Worm (Caenorhabditis elegans) whole organism, dauer: ENCODE results near the gene lips-1.

Experiments used
- unc-62 ChIP-seq: sonication (generic microtip); optimal IDR thresholded peaks from 2 replicates; lab custom pipeline; 2017; ENCODE audit warnings: missing biosample characterization, missing genetic modification reagents, missing genetic modification characterization

lips-1 gene

ce11 chrX:12480447-12480998 lies 12.0 kb upstream of the lips-1 start, which contains the start of gene atf-6:
Gene atf-6 (plus strand): TSS chrX:12480948.
- TF ChIP-seq unc-62 (GFP tag; lab: Kevin White, UChicago): no peak

ce11 chrX:12484078-12484477 lies 8.5 kb upstream of the lips-1 start:
- no peak for TF ChIP-seq unc-62 (GFP tag; lab: Kevin White, UChicago)

ce11 chrX:12484749-12485148 lies 7.8 kb upstream of the lips-1 start, which contains the start of gene tbc-13:
Gene tbc-13 (plus strand): TSS chrX:12485049.
- no peak for TF ChIP-seq unc-62 (GFP tag; lab: Kevin White, UChicago)

- TF ChIP-seq unc-62 (GFP tag; lab: Kevin White, UChicago): no peak
Measured at ce11 chrX:12491138-12491537, 1.4 kb upstream of the lips-1 start.

ce11 chrX:12500777-12501176 lies 8.2 kb downstream of the lips-1 start:
- TF ChIP-seq unc-62 (GFP tag; lab: Kevin White, UChicago): no peak

- no peak for TF ChIP-seq unc-62 (GFP tag; lab: Kevin White, UChicago)
Measured at ce11 chrX:12503288-12503803, 10.8 kb downstream of the lips-1 start, which contains the start of gene sdz-19. Gene sdz-19 (minus strand): TSS chrX:12503338.

- no peak for TF ChIP-seq unc-62 (GFP tag; lab: Kevin White, UChicago)
Measured at ce11 chrX:12509334-12509944, 16.9 kb downstream of the lips-1 start.

ce11 chrX:12510148-12510785 lies 17.7 kb downstream of the lips-1 start:
- no peak for TF ChIP-seq unc-62 (GFP tag; lab: Kevin White, UChicago)

ce11 chrX:12511384-12512007 lies 18.9 kb downstream of the lips-1 start:
- TF ChIP-seq unc-62 (GFP tag; lab: Kevin White, UChicago): no peak

ce11 chrX:12512472-12513137 lies 20.0 kb downstream of the lips-1 start:
- TF ChIP-seq unc-62 (GFP tag; lab: Kevin White, UChicago): no peak

- TF ChIP-seq unc-62 (GFP tag; lab: Kevin White, UChicago): no peak
Measured at ce11 chrX:12513415-12513814, 20.8 kb downstream of the lips-1 start.

ce11 chrX:12515596-12516481 lies 23.3 kb downstream of the lips-1 start:
- TF ChIP-seq unc-62 (GFP tag; lab: Kevin White, UChicago): no peak

ce11 chrX:12516482-12516826 lies 23.9 kb downstream of the lips-1 start:
- no peak for TF ChIP-seq unc-62 (GFP tag; lab: Kevin White, UChicago)

- no peak for TF ChIP-seq unc-62 (GFP tag; lab: Kevin White, UChicago)
Measured at ce11 chrX:12517307-12517706, 24.7 kb downstream of the lips-1 start.

- no peak for TF ChIP-seq unc-62 (GFP tag; lab: Kevin White, UChicago)
Measured at ce11 chrX:12517886-12518285, 25.3 kb downstream of the lips-1 start.
